Fruit fly (Drosophila melanogaster) whole organism, embryonic: ENCODE measurements around the gene CG13796.

Experiments
- Ets65A ChIP-seq: fragments of 200-800 bp; sonication (Bioruptor generic); peaks from one replicate; lab custom pipeline; 2016; ENCODE audit warnings: missing biosample characterization, missing genetic modification characterization
- fru ChIP-seq: fragments of >200 bp; optimal IDR thresholded peaks from 2 replicates; lab custom pipeline; 2017
- lilli ChIP-seq: fragments of 200-800 bp; sonication (Bioruptor generic); optimal IDR thresholded peaks from 3 replicates; lab custom pipeline; 2016; ENCODE audit warnings: missing biosample characterization, missing genetic modification characterization
- org-1 ChIP-seq: fragments of 200-800 bp; sonication (Bioruptor generic); optimal IDR thresholded peaks from 2 replicates; lab custom pipeline; 2017; ENCODE audit warnings: missing biosample characterization, missing genetic modification characterization
- prd ChIP-seq, 3 experiments: fragments of >200 bp in 2 of 3; fragments of 200-800 bp in 1 of 3; sonication (Bioruptor generic) in 1 of 3; optimal IDR thresholded peaks in 2 of 3; IDR thresholded peaks in 1 of 3; 2 replicates in 2 of 3; 3 replicates in 1 of 3; pipeline versions ENCODE4 v1.3.6 to Lab custom; 2017 to 2022; ENCODE audit warnings: missing biosample characterization in 1 of 3, missing genetic modification characterization in 1 of 3

- TF ChIP-seq lilli (GFP tag; lab: Kevin White, UChicago) (no peak), Ets65A (GFP tag; lab: Kevin White, UChicago) (no peak), prd (optimal IDR thresholded peaks at IDR 0.05; lab: Kevin White, UChicago) (no peak), prd (GFP tag; IDR thresholded peaks at IDR 0.05; lab: Robert Waterston, UW) (no peak), fru (lab: Kevin White, UChicago) (no peak), org-1 (GFP tag; lab: Kevin White, UChicago) (no peak)
These were observed 15.9 kb downstream of the CG13796 start, which contains the start of gene CG33296 for dm6 chr2L:7716545-7716944.
